Fruit fly (Drosophila melanogaster) whole organism, embryonic: ENCODE data around the gene CG3603.

ENCODE experiments used
- Abd-B ChIP-seq: fragments of 200-800 bp; sonication (Bioruptor generic); optimal IDR thresholded peaks from 2 replicates; lab custom pipeline; 2018; ENCODE audit warnings: missing biosample characterization, mild to moderate bottlenecking, missing genetic modification characterization, moderate library complexity
- B-H2 ChIP-seq: fragments of 200-800 bp; sonication (Bioruptor generic); optimal IDR thresholded peaks from 2 replicates; lab custom pipeline; 2018; ENCODE audit warnings: missing biosample characterization, mild to moderate bottlenecking, missing genetic modification characterization
- CG10147 ChIP-seq: fragments of 200-800 bp; sonication (Bioruptor generic); optimal IDR thresholded peaks from 2 replicates; lab custom pipeline; 2019; ENCODE audit warnings: missing biosample characterization, mild to moderate bottlenecking, missing genetic modification characterization, moderate library complexity
- CG10274 ChIP-seq: fragments of 200-800 bp; sonication (Bioruptor generic); optimal IDR thresholded peaks from 3 replicates; lab custom pipeline; 2017; ENCODE audit warnings: missing biosample characterization, mild to moderate bottlenecking, missing genetic modification characterization
- CG11085 ChIP-seq: fragments of 200-800 bp; sonication (Bioruptor generic); IDR thresholded peaks from 2 replicates; pipeline ENCODE4 v1.3.6; 2022; ENCODE audit warnings: missing biosample characterization, missing genetic modification characterization
- CG11723 ChIP-seq: fragments of 200-800 bp; sonication (Bioruptor generic); optimal IDR thresholded peaks from 2 replicates; lab custom pipeline; 2017; ENCODE audit warnings: missing biosample characterization, mild to moderate bottlenecking, missing genetic modification characterization
- CG13424 ChIP-seq: fragments of 200-800 bp; sonication (Bioruptor generic); optimal IDR thresholded peaks from 2 replicates; lab custom pipeline; 2019; ENCODE audit warnings: missing biosample characterization, mild to moderate bottlenecking, missing genetic modification characterization, moderate library complexity
- CG14860 ChIP-seq: fragments of 200-800 bp; sonication (Bioruptor generic); IDR thresholded peaks from 3 replicates; pipeline ENCODE4 v1.3.6; 2022; ENCODE audit warnings: missing biosample characterization, missing genetic modification characterization; ENCODE audit not compliant: partially characterized antibody
- CG15479 ChIP-seq: fragments of 200-800 bp; sonication (Bioruptor generic); optimal IDR thresholded peaks from 3 replicates; lab custom pipeline; 2019; ENCODE audit warnings: missing biosample characterization, mild to moderate bottlenecking, missing genetic modification characterization, moderate library complexity
- CG1603 ChIP-seq: fragments of 200-800 bp; sonication (Bioruptor generic); optimal IDR thresholded peaks from 2 replicates; lab custom pipeline; 2019; ENCODE audit warnings: missing biosample characterization, mild to moderate bottlenecking, missing genetic modification characterization, moderate library complexity
- CG17568 ChIP-seq: fragments of 200-800 bp; sonication (Bioruptor generic); optimal IDR thresholded peaks from 2 replicates; lab custom pipeline; 2018; ENCODE audit warnings: missing biosample characterization, mild to moderate bottlenecking, missing genetic modification characterization, moderate library complexity
- CG18764 ChIP-seq: fragments of 200-800 bp; sonication (Bioruptor generic); optimal IDR thresholded peaks from 3 replicates; lab custom pipeline; 2016; ENCODE audit warnings: missing biosample characterization, missing genetic modification characterization
- CG4730 ChIP-seq: fragments of 200-800 bp; sonication (Bioruptor generic); IDR thresholded peaks from 2 replicates; pipeline ENCODE4 v1.3.6; 2022; ENCODE audit warnings: missing biosample characterization, missing genetic modification characterization
- CG5245 ChIP-seq: fragments of 200-800 bp; sonication (Bioruptor generic); optimal IDR thresholded peaks from 3 replicates; lab custom pipeline; 2016; ENCODE audit warnings: missing biosample characterization, missing genetic modification characterization
- CG5953 ChIP-seq: fragments of 200-800 bp; sonication (Bioruptor generic); IDR thresholded peaks from 2 replicates; pipeline ENCODE4 v1.3.6; 2022; ENCODE audit warnings: missing biosample characterization, missing genetic modification characterization
- CG7786 ChIP-seq: fragments of 200-800 bp; sonication (Bioruptor generic); optimal IDR thresholded peaks from 2 replicates; lab custom pipeline; 2016; ENCODE audit warnings: missing biosample characterization, missing genetic modification characterization
- CG7987 ChIP-seq: fragments of 200-800 bp; sonication (Bioruptor generic); optimal IDR thresholded peaks from 2 replicates; lab custom pipeline; 2018; ENCODE audit warnings: missing biosample characterization, mild to moderate bottlenecking, missing genetic modification characterization, moderate library complexity
- CG8478 ChIP-seq: fragments of >200 bp; optimal IDR thresholded peaks from 2 replicates; lab custom pipeline; 2018
- CG8765 ChIP-seq: fragments of 200-800 bp; sonication (Bioruptor generic); IDR thresholded peaks from 2 replicates; pipeline ENCODE4 v1.3.6; 2022; ENCODE audit warnings: missing biosample characterization, missing genetic modification characterization
- CG9727 ChIP-seq: fragments of 200-800 bp; sonication (Bioruptor generic); optimal IDR thresholded peaks from 3 replicates; lab custom pipeline; 2017; ENCODE audit warnings: missing biosample characterization, mild to moderate bottlenecking, missing genetic modification characterization
- Dbx ChIP-seq: fragments of 200-800 bp; sonication (Bioruptor generic); IDR thresholded peaks from 3 replicates; pipeline ENCODE4 v1.3.6; 2022; ENCODE audit warnings: missing biosample characterization, missing genetic modification characterization
- Doc2 ChIP-seq: fragments of 200-800 bp; sonication (Bioruptor generic); IDR thresholded peaks from 2 replicates; pipeline ENCODE4 v1.3.6; 2022; ENCODE audit warnings: missing biosample characterization, missing genetic modification characterization
- E2f1 ChIP-seq: fragments of 200-800 bp; sonication (Bioruptor generic); IDR thresholded peaks from 2 replicates; pipeline ENCODE4 v1.3.6; 2022; ENCODE audit warnings: missing biosample characterization, missing genetic modification characterization
- E2f2 ChIP-seq: fragments of 200-800 bp; sonication (Bioruptor generic); IDR thresholded peaks from 2 replicates; pipeline ENCODE4 v1.3.6; 2022; ENCODE audit warnings: missing biosample characterization, missing genetic modification characterization
- HmgZ ChIP-seq: fragments of 200-800 bp; sonication (Bioruptor generic); optimal IDR thresholded peaks from 2 replicates; lab custom pipeline; 2018; ENCODE audit warnings: missing biosample characterization, mild to moderate bottlenecking, missing genetic modification characterization
- Hr51 ChIP-seq, 2 experiments: fragments of 200-800 bp; sonication (Bioruptor generic); optimal IDR thresholded peaks; 2 replicates in 1 of 2; 3 replicates in 1 of 2; lab custom pipeline; 2016 to 2018; ENCODE audit warnings: missing biosample characterization in 2 of 2, missing genetic modification characterization in 2 of 2, mild to moderate bottlenecking in 1 of 2, moderate library complexity in 1 of 2
- Kr ChIP-seq: fragments of 200-800 bp; sonication (Bioruptor generic); optimal IDR thresholded peaks from 2 replicates; lab custom pipeline; 2017; ENCODE audit warnings: missing biosample characterization, mild to moderate bottlenecking, missing genetic modification characterization
- Med ChIP-seq: fragments of 200-800 bp; sonication (Bioruptor generic); peaks from one replicate; lab custom pipeline; 2016; ENCODE audit warnings: missing biosample characterization, missing genetic modification characterization, mild to moderate bottlenecking, inconsistent platforms, moderate library complexity
- Neu2 ChIP-seq: fragments of 200-800 bp; sonication (Bioruptor generic); optimal IDR thresholded peaks from 3 replicates; lab custom pipeline; 2016; ENCODE audit warnings: missing biosample characterization, missing genetic modification characterization, borderline replicate concordance
- Ravus ChIP-seq: fragments of 200-800 bp; sonication (Bioruptor generic); IDR thresholded peaks from 2 replicates; pipeline ENCODE4 v1.3.6; 2022; ENCODE audit warnings: missing biosample characterization, missing genetic modification characterization
- Six4 ChIP-seq: fragments of 200-800 bp; sonication (Bioruptor generic); optimal IDR thresholded peaks from 2 replicates; lab custom pipeline; 2016; ENCODE audit warnings: missing biosample characterization, missing genetic modification characterization
- Sry-β ChIP-seq: fragments of 200-800 bp; sonication (Bioruptor generic); optimal IDR thresholded peaks from 2 replicates; lab custom pipeline; 2018; ENCODE audit warnings: missing biosample characterization, mild to moderate bottlenecking, missing genetic modification characterization, moderate library complexity
- Taf1 ChIP-seq: fragments of 200-800 bp; sonication (Bioruptor generic); IDR thresholded peaks from 2 replicates; pipeline ENCODE4 v1.3.6; 2022; ENCODE audit warnings: missing biosample characterization, missing genetic modification characterization
- Usf ChIP-seq: fragments of 200-800 bp; sonication (Bioruptor generic); optimal IDR thresholded peaks from 2 replicates; lab custom pipeline; 2017; ENCODE audit warnings: missing genotype, missing biosample characterization, missing genetic modification characterization
- ac ChIP-seq: fragments of 200-800 bp; sonication (Bioruptor generic); optimal IDR thresholded peaks from 3 replicates; lab custom pipeline; 2017; ENCODE audit warnings: missing biosample characterization, mild to moderate bottlenecking, missing genetic modification characterization
- ato ChIP-seq: fragments of 200-800 bp; sonication (Bioruptor generic); IDR thresholded peaks from 2 replicates; pipeline ENCODE4 v1.3.6; 2022; ENCODE audit warnings: missing biosample characterization, missing genetic modification characterization; ENCODE audit not compliant: partially characterized antibody
- bab2 ChIP-seq: fragments of 200-800 bp; sonication (Bioruptor generic); optimal IDR thresholded peaks from 2 replicates; lab custom pipeline; 2016; ENCODE audit warnings: missing biosample characterization, missing genetic modification characterization
- bcd ChIP-seq: fragments of 200-800 bp; sonication (Bioruptor generic); optimal IDR thresholded peaks from 2 replicates; lab custom pipeline; 2017; ENCODE audit warnings: missing biosample characterization, mild to moderate bottlenecking, missing genetic modification characterization
- cad ChIP-seq: fragments of >200 bp; optimal IDR thresholded peaks from 2 replicates; lab custom pipeline; 2017; ENCODE audit warnings: missing biosample characterization, missing genetic modification characterization
- dysf ChIP-seq: fragments of 200-800 bp; sonication (Bioruptor generic); IDR thresholded peaks from 3 replicates; pipeline ENCODE4 v1.3.6; 2022; ENCODE audit warnings: missing biosample characterization, missing genetic modification characterization
- grn ChIP-seq: fragments of 200-800 bp; sonication (Bioruptor generic); optimal IDR thresholded peaks from 3 replicates; lab custom pipeline; 2017; ENCODE audit warnings: missing biosample characterization, missing genetic modification characterization
- gt ChIP-seq: fragments of 200-800 bp; sonication (Bioruptor generic); IDR thresholded peaks from 2 replicates; pipeline ENCODE4 v1.3.6; 2022; ENCODE audit warnings: missing biosample characterization, missing genetic modification characterization
- hth ChIP-seq: fragments of >200 bp; optimal IDR thresholded peaks from 2 replicates; lab custom pipeline; 2017; ENCODE audit warnings: inconsistent platforms
- ind ChIP-seq: fragments of 200-800 bp; sonication (Bioruptor generic); optimal IDR thresholded peaks from 3 replicates; lab custom pipeline; 2016; ENCODE audit warnings: missing biosample characterization, missing genetic modification characterization
- jumu ChIP-seq: fragments of 200-800 bp; sonication (Bioruptor generic); optimal IDR thresholded peaks from 3 replicates; lab custom pipeline; 2016; ENCODE audit warnings: missing biosample characterization, missing genetic modification characterization
- maf-S ChIP-seq: fragments of 200-800 bp; sonication (Bioruptor generic); optimal IDR thresholded peaks from 2 replicates; lab custom pipeline; 2016; ENCODE audit warnings: missing biosample characterization, missing genetic modification characterization
- otp ChIP-seq: fragments of 200-800 bp; sonication (Bioruptor generic); IDR thresholded peaks from 3 replicates; pipeline ENCODE4, ENCODE4 v1.3.6; 2022; ENCODE audit warnings: missing biosample characterization, missing genetic modification characterization
- salm ChIP-seq: fragments of 200-800 bp; sonication (Bioruptor generic); optimal IDR thresholded peaks from 2 replicates; lab custom pipeline; 2018; ENCODE audit warnings: missing biosample characterization, mild to moderate bottlenecking, missing genetic modification characterization
- so ChIP-seq: fragments of 200-800 bp; sonication (Bioruptor generic); IDR thresholded peaks from 3 replicates; pipeline ENCODE4 v1.3.6; 2022; ENCODE audit warnings: missing biosample characterization, missing genetic modification characterization
- tll ChIP-seq, 2 experiments: fragments of 200-800 bp in 1 of 2; fragments of >200 bp in 1 of 2; sonication (Bioruptor generic) in 1 of 2; optimal IDR thresholded peaks; 2 replicates each; lab custom pipeline; 2017 to 2019; ENCODE audit warnings: missing biosample characterization in 2 of 2, missing genetic modification characterization in 2 of 2, mild to moderate bottlenecking in 1 of 2, moderate library complexity in 1 of 2
- trem ChIP-seq: fragments of 200-800 bp; optimal IDR thresholded peaks from 3 replicates; lab custom pipeline; 2019; ENCODE audit warnings: missing biosample characterization, mild to moderate bottlenecking, missing genetic modification characterization, moderate library complexity
- zen ChIP-seq: fragments of 200-800 bp; sonication (Bioruptor generic); optimal IDR thresholded peaks from 3 replicates; lab custom pipeline; 2018; ENCODE audit warnings: missing biosample characterization, mild to moderate bottlenecking, missing genetic modification characterization, moderate library complexity

CG3603 gene

DNA sequence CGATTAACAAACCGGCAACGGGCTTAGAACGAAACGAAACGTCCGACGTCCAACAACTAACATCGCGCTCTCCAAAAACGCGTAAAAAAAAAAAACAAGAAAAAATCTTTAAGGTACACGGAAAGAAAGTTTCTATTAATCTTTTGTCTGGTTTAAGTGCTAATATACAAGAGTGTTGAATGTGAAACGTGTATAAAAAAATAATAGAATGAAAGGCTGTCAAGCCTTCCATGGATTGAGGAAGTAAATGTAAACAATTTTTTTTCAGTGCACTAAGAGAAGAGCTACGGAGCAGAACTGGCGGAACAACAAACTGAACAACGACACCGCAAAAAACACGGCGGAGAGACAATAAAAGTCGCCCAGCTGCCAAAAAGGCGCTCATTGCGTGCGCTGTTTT lies 28.1 kb upstream of the CG3603 start, which contains the start of gene CG3588 (continued):
- TF ChIP-seq cad: no peak
- peak; percentile 68 for TF ChIP-seq bcd (GFP tag; lab: Kevin White, UChicago)
- TF ChIP-seq Taf1 (GFP tag; lab: Robert Waterston, UW): peak; percentile 79
- peak; percentile 18 for TF ChIP-seq CG18764 (GFP tag; lab: Kevin White, UChicago)
- peak; percentile 42 for TF ChIP-seq Six4 (GFP tag; lab: Kevin White, UChicago)
- TF ChIP-seq CG5245 (GFP tag; lab: Kevin White, UChicago): peak; percentile 44
- TF ChIP-seq trem: peak; percentile 1
- TF ChIP-seq jumu (GFP tag; lab: Kevin White, UChicago): no peak
- TF ChIP-seq CG10274: peak; percentile 32
- TF ChIP-seq gt (GFP tag; lab: Robert Waterston, UW): no peak
- TF ChIP-seq HmgZ (tag; lab: Kevin White, UChicago): peak; percentile 50
- TF ChIP-seq ato (GFP tag; lab: Robert Waterston, UW): no peak
- peak; percentile 87 for TF ChIP-seq dysf (GFP tag; lab: Robert Waterston, UW)
- no peak for TF ChIP-seq CG15479 (GFP tag; lab: Kevin White, UChicago)
- peak; percentile 47 for TF ChIP-seq CG1603 (tag; lab: Kevin White, UChicago)
- TF ChIP-seq otp: peak; percentile 51; the same call in 1 of the 3 replicates
- peak; percentile 61 for TF ChIP-seq Abd-B (GFP tag; lab: Kevin White, UChicago)
- TF ChIP-seq ac (GFP tag; lab: Kevin White, UChicago): no peak
- no peak for TF ChIP-seq hth
- peak; percentile 45 for TF ChIP-seq CG9727 (GFP tag; lab: Kevin White, UChicago)
- TF ChIP-seq salm (tag; lab: Kevin White, UChicago): peak; percentile 6
- TF ChIP-seq Sry-β: no peak
- no peak for TF ChIP-seq CG11723 (GFP tag; lab: Kevin White, UChicago)
- no peak for TF ChIP-seq Kr (GFP tag; lab: Kevin White, UChicago)
- no peak for TF ChIP-seq Usf (GFP tag; lab: Kevin White, UChicago)
- 0 out of 2 replicates have a peak, but pooled peaks have one; percentile 31 for TF ChIP-seq CG5953 (GFP tag; lab: Robert Waterston, UW)
- TF ChIP-seq CG4730 (GFP tag; lab: Robert Waterston, UW): peak; percentile 69
- no peak for TF ChIP-seq so
- peak; percentile 73 for TF ChIP-seq bab2 (GFP tag; lab: Kevin White, UChicago)
- peak; percentile 40 to 64 for TF ChIP-seq Hr51 (GFP tag; optimal IDR thresholded peaks at IDR 0.05; lab: Kevin White, UChicago)
- TF ChIP-seq E2f1 (GFP tag; lab: Robert Waterston, UW): peak; percentile 77
- peak; percentile 58 for TF ChIP-seq Ravus
- TF ChIP-seq CG8765: peak; percentile 45; the same call in 1 of the 2 replicates
- peak; percentile 54 for TF ChIP-seq CG17568 (GFP tag; lab: Kevin White, UChicago)
- no peak for TF ChIP-seq tll (GFP tag; optimal IDR thresholded peaks at IDR 0.05; lab: Kevin White, UChicago)
- peak; percentile 26 for TF ChIP-seq CG7987
- no peak for TF ChIP-seq zen (tag; lab: Kevin White, UChicago)
- peak; percentile 24 for TF ChIP-seq B-H2 (GFP tag; lab: Kevin White, UChicago)
- TF ChIP-seq CG11085 (GFP tag; lab: Robert Waterston, UW): peak; percentile 57
- peak; percentile 67 for TF ChIP-seq CG13424 (tag; lab: Kevin White, UChicago)
- no peak for TF ChIP-seq CG14860 (GFP tag; lab: Robert Waterston, UW)
- TF ChIP-seq ind (GFP tag; lab: Kevin White, UChicago): peak; percentile 70
- peak; percentile 51 for TF ChIP-seq E2f2
- TF ChIP-seq Doc2: no peak
- TF ChIP-seq Neu2: no peak
- TF ChIP-seq CG8478 (lab: Kevin White, UChicago): no peak
- peak; percentile 58 for TF ChIP-seq maf-S (GFP tag; lab: Kevin White, UChicago)
- TF ChIP-seq Dbx (GFP tag; lab: Robert Waterston, UW): peak; percentile 87
- no peak for TF ChIP-seq grn (GFP tag; lab: Kevin White, UChicago)
- peak; percentile 65 for TF ChIP-seq CG7786 (GFP tag; lab: Kevin White, UChicago)
- TF ChIP-seq Med: peak; percentile 97
- TF ChIP-seq CG10147 (GFP tag; lab: Kevin White, UChicago): peak; percentile 75
